Worm (Caenorhabditis elegans): Measurements from ENCODE around the gene F19C7.3.

- TF ChIP-seq W03F9.2 (tag; optimal IDR thresholded peaks at IDR 0.05), result no peak
- TF ChIP-seq him-1 (tag; optimal IDR thresholded peaks at IDR 0.05), result no peak
- no peak for TF ChIP-seq dao-5 (tag; optimal IDR thresholded peaks at IDR 0.05)
Measured at ce11 chrIV:4612597-4612996, 15.7 kb downstream of the F19C7.3 start.
